Worm (Caenorhabditis elegans) whole organism, mixed stage, embryonic: ENCODE measurements around the gene prp-38.

Experiments
- bed-3 ChIP-seq: fragments of 200-800 bp; sonication (Bioruptor generic); optimal IDR thresholded peaks from 3 replicates; lab custom pipeline; 2018; ENCODE audit warnings: mild to moderate bottlenecking, missing genetic modification characterization, moderate library complexity, missing compliant biosample characterization
- blmp-1 ChIP-seq: fragments of 150-350 bp; optimal IDR thresholded peaks from 2 replicates; lab custom pipeline; 2014; ENCODE audit warnings: missing biosample characterization, missing genetic modification characterization
- elt-3 ChIP-seq: fragments of 150-350 bp; optimal IDR thresholded peaks from 2 replicates; lab custom pipeline; 2014; ENCODE audit warnings: missing biosample characterization, missing genetic modification characterization
- ham-2 ChIP-seq: fragments of 200-800 bp; sonication (Bioruptor generic); optimal IDR thresholded peaks from 2 replicates; lab custom pipeline; 2018; ENCODE audit warnings: mild to moderate bottlenecking, missing genetic modification characterization, missing compliant biosample characterization
- lsy-2 ChIP-seq: fragments of 150-350 bp; optimal IDR thresholded peaks from 2 replicates; lab custom pipeline; 2014; ENCODE audit warnings: missing biosample characterization, missing genetic modification characterization
- mep-1 ChIP-seq: fragments of 150-350 bp; optimal IDR thresholded peaks from 2 replicates; lab custom pipeline; 2017; ENCODE audit warnings: missing biosample characterization, missing genetic modification reagents, missing genetic modification characterization, inconsistent platforms
- mls-2 ChIP-seq: sonication (generic microtip); optimal IDR thresholded peaks from 2 replicates; lab custom pipeline; 2016; ENCODE audit warnings: mild to moderate bottlenecking, missing genetic modification characterization, moderate library complexity, missing compliant biosample characterization
- nhr-28 ChIP-seq: fragments of 150-350 bp; optimal IDR thresholded peaks from 2 replicates; lab custom pipeline; 2014; ENCODE audit warnings: missing biosample characterization, missing genetic modification characterization
- sem-2 ChIP-seq: fragments of 200-800 bp; sonication (Bioruptor generic); optimal IDR thresholded peaks from 2 replicates; lab custom pipeline; 2018; ENCODE audit warnings: mild to moderate bottlenecking, missing genetic modification characterization, missing compliant biosample characterization
- unc-62 ChIP-seq: fragments of 150-350 bp; optimal IDR thresholded peaks from 2 replicates; lab custom pipeline; 2014; ENCODE audit warnings: missing biosample characterization, missing genetic modification reagents, missing genetic modification characterization
- ztf-11 ChIP-seq: fragments of 150-350 bp; optimal IDR thresholded peaks from 2 replicates; lab custom pipeline; 2014; ENCODE audit warnings: missing biosample characterization, missing genetic modification characterization

ce11 chrV:10758658-10759057 lies 47.2 kb downstream of the prp-38 start, which contains the start of gene F28H7.8:
- TF ChIP-seq sem-2 (GFP tag; lab: Kevin White, UChicago) (no peak), bed-3 (no peak), blmp-1 (tag; lab: Kevin White, UChicago) (no peak), ham-2 (GFP tag; lab: Kevin White, UChicago) (no peak), ztf-11 (no peak), lsy-2 (no peak), mep-1 (tag; lab: Kevin White, UChicago) (no peak), mls-2 (no peak), elt-3 (no peak), unc-62 (GFP tag; lab: Kevin White, UChicago) (no peak), nhr-28 (tag; lab: Kevin White, UChicago) (no peak)
